Worm (Caenorhabditis elegans) whole organism, L1 larva: ENCODE results near the gene F49C12.5.
A peak's percentile ranks its signal among the peaks of the same experiment; 100 is the strongest.

Experiments used
- aha-1 ChIP-seq: fragments of 150-350 bp; optimal IDR thresholded peaks from 2 replicates; lab custom pipeline; 2014; ENCODE audit warnings: missing biosample characterization, missing genetic modification characterization
- alr-1 ChIP-seq: fragments of 200-800 bp; sonication (Bioruptor generic); optimal IDR thresholded peaks from 2 replicates; lab custom pipeline; 2018; ENCODE audit warnings: borderline replicate concordance, mild to moderate bottlenecking, missing genetic modification characterization, missing compliant biosample characterization
- aly-2 ChIP-seq: fragments of 150-350 bp; optimal IDR thresholded peaks from 2 replicates; lab custom pipeline; 2014; ENCODE audit warnings: missing biosample characterization, missing genetic modification characterization
- blmp-1 ChIP-seq: fragments of 150-350 bp; optimal IDR thresholded peaks from 2 replicates; lab custom pipeline; 2014; ENCODE audit warnings: missing biosample characterization, missing genetic modification characterization
- ceh-63 ChIP-seq: fragments of 200-800 bp; sonication (Bioruptor generic); optimal IDR thresholded peaks from 2 replicates; lab custom pipeline; 2018; ENCODE audit warnings: mild to moderate bottlenecking, missing genetic modification characterization, missing compliant biosample characterization
- ceh-90 ChIP-seq: sonication (generic microtip); optimal IDR thresholded peaks from 2 replicates; lab custom pipeline; 2016; ENCODE audit warnings: missing genetic modification characterization, missing compliant biosample characterization
- ces-1 ChIP-seq: fragments of 150-350 bp; optimal IDR thresholded peaks from 2 replicates; lab custom pipeline; 2014; ENCODE audit warnings: missing biosample characterization, missing genetic modification reagents, missing genetic modification characterization
- dpl-1 ChIP-seq, 3 experiments: fragments of 150-350 bp in 2 of 3; sonication (generic microtip) in 1 of 3; optimal IDR thresholded peaks; 2 replicates each; lab custom pipeline; 2014 to 2017; ENCODE audit warnings: missing biosample characterization in 3 of 3, missing genetic modification characterization in 3 of 3, missing genetic modification reagents in 3 of 3
- efl-1 ChIP-seq, 4 experiments: fragments of 150-350 bp; optimal IDR thresholded peaks in 3 of 4; peaks in 1 of 4; 1 replicate in 1 of 4; 2 replicates in 3 of 4; lab custom pipeline; 2014; ENCODE audit warnings: missing biosample characterization in 2 of 4, missing genetic modification characterization in 2 of 4, missing genetic modification reagents in 2 of 4
- efl-3 ChIP-seq: fragments of 200-800 bp; sonication (Bioruptor generic); optimal IDR thresholded peaks from 2 replicates; lab custom pipeline; 2018; ENCODE audit warnings: mild to moderate bottlenecking, missing genetic modification characterization, missing compliant biosample characterization
- egl-13 ChIP-seq: sonication (generic microtip); optimal IDR thresholded peaks from 2 replicates; lab custom pipeline; 2016; ENCODE audit warnings: missing genotype, missing genetic modification reagents, missing genetic modification characterization, missing compliant biosample characterization
- egl-27 ChIP-seq, 2 experiments: fragments of 150-350 bp in 1 of 2; sonication (generic microtip); optimal IDR thresholded peaks; 3 replicates each; lab custom pipeline; 2017 to 2018; ENCODE audit warnings: missing biosample characterization in 2 of 2, missing genetic modification characterization in 2 of 2, missing genetic modification reagents in 2 of 2
- elt-3 ChIP-seq, 6 experiments: fragments of 150-350 bp in 1 of 6; sonication (generic microtip); optimal IDR thresholded peaks; 2 replicates each; lab custom pipeline; 2017 to 2018; ENCODE audit warnings: missing biosample characterization in 6 of 6, missing genetic modification characterization in 6 of 6, inconsistent platforms in 1 of 6
- ets-5 ChIP-seq: fragments of 200-800 bp; sonication (Bioruptor generic); IDR thresholded peaks from 2 replicates; pipeline ENCODE4 v1.3.6; 2022; ENCODE audit warnings: missing genetic modification characterization, missing compliant biosample characterization
- fkh-10 ChIP-seq: sonication (generic microtip); optimal IDR thresholded peaks from 2 replicates; lab custom pipeline; 2017; ENCODE audit warnings: missing biosample characterization, missing genetic modification reagents, missing genetic modification characterization
- fos-1 ChIP-seq: fragments of 150-350 bp; optimal IDR thresholded peaks from 2 replicates; lab custom pipeline; 2014; ENCODE audit warnings: missing biosample characterization, missing genetic modification characterization
- grh-1 ChIP-seq: fragments of 200-800 bp; sonication (Bioruptor generic); IDR thresholded peaks from 2 replicates; pipeline ENCODE4 v1.3.6; 2022; ENCODE audit warnings: missing genetic modification reagents, missing genetic modification characterization, missing compliant biosample characterization
- hlh-4 ChIP-seq: sonication (generic microtip); optimal IDR thresholded peaks from 2 replicates; lab custom pipeline; 2016; ENCODE audit warnings: mild to moderate bottlenecking, missing genetic modification characterization, missing compliant biosample characterization
- irx-1 ChIP-seq: sonication (generic microtip); optimal IDR thresholded peaks from 2 replicates; lab custom pipeline; 2016; ENCODE audit warnings: missing genetic modification characterization, missing compliant biosample characterization
- isw-1 ChIP-seq: fragments of 200-800 bp; sonication (Bioruptor generic); IDR thresholded peaks from 2 replicates; pipeline ENCODE4 v1.3.6; 2022; ENCODE audit warnings: missing genetic modification characterization, missing compliant biosample characterization
- lin-14 ChIP-seq: fragments of 200-800 bp; sonication (Bioruptor generic); optimal IDR thresholded peaks from 2 replicates; lab custom pipeline; 2018; ENCODE audit warnings: mild to moderate bottlenecking, missing genetic modification characterization, moderate library complexity, missing compliant biosample characterization
- lin-35 ChIP-seq, 2 experiments: fragments of 150-350 bp; optimal IDR thresholded peaks; 2 replicates each; lab custom pipeline; 2014; ENCODE audit warnings: missing biosample characterization in 2 of 2, missing genetic modification characterization in 2 of 2, missing genetic modification reagents in 2 of 2
- lir-3 ChIP-seq: sonication (generic microtip); optimal IDR thresholded peaks from 2 replicates; lab custom pipeline; 2016; ENCODE audit warnings: mild to moderate bottlenecking, missing genetic modification characterization, moderate library complexity, missing compliant biosample characterization; ENCODE audit not compliant: poor library complexity
- mab-9 ChIP-seq: fragments of 200-800 bp; sonication (Bioruptor generic); IDR thresholded peaks from 2 replicates; pipeline ENCODE4 v1.3.6; 2022; ENCODE audit warnings: missing genetic modification reagents, missing genetic modification characterization, missing compliant biosample characterization
- mef-2 ChIP-seq: fragments of 150-350 bp; optimal IDR thresholded peaks from 2 replicates; lab custom pipeline; 2014; ENCODE audit warnings: missing biosample characterization, missing genetic modification characterization
- nhr-20 ChIP-seq: sonication (generic microtip); optimal IDR thresholded peaks from 2 replicates; lab custom pipeline; 2016; ENCODE audit warnings: mild to moderate bottlenecking, missing genetic modification characterization, missing compliant biosample characterization
- nhr-28 ChIP-seq: fragments of 150-350 bp; optimal IDR thresholded peaks from 2 replicates; lab custom pipeline; 2014; ENCODE audit warnings: missing biosample characterization, missing genetic modification characterization
- nhr-47 ChIP-seq: sonication (generic microtip); optimal IDR thresholded peaks from 2 replicates; lab custom pipeline; 2016; ENCODE audit warnings: mild to moderate bottlenecking, missing genetic modification characterization, moderate library complexity, missing compliant biosample characterization
- nhr-71 ChIP-seq: sonication (generic microtip); optimal IDR thresholded peaks from 2 replicates; lab custom pipeline; 2016; ENCODE audit warnings: mild to moderate bottlenecking, missing genetic modification characterization, moderate library complexity, missing compliant biosample characterization
- nhr-76 ChIP-seq: sonication (generic microtip); optimal IDR thresholded peaks from 2 replicates; lab custom pipeline; 2017; ENCODE audit warnings: missing biosample characterization, missing genetic modification characterization
- nhr-77 ChIP-seq: fragments of 150-350 bp; optimal IDR thresholded peaks from 2 replicates; lab custom pipeline; 2014; ENCODE audit warnings: missing biosample characterization, missing genetic modification characterization
- nhr-85 ChIP-seq: sonication (generic microtip); peaks from one replicate; lab custom pipeline; 2016; ENCODE audit warnings: missing genetic modification characterization, inconsistent platforms, missing compliant biosample characterization
- nhr-90 ChIP-seq: sonication (generic microtip); optimal IDR thresholded peaks from 2 replicates; lab custom pipeline; 2016; ENCODE audit warnings: mild to moderate bottlenecking, missing genetic modification characterization, missing compliant biosample characterization; ENCODE audit not compliant: poor library complexity
- pag-3 ChIP-seq: sonication (generic microtip); optimal IDR thresholded peaks from 2 replicates; lab custom pipeline; 2017; ENCODE audit warnings: missing genetic modification characterization, mild to moderate bottlenecking, missing compliant biosample characterization, antibody characterized with exemption, borderline replicate concordance; ENCODE audit not compliant: insufficient read depth
- pax-3 ChIP-seq: fragments of 200-800 bp; sonication (Bioruptor generic); optimal IDR thresholded peaks from 2 replicates; lab custom pipeline; 2018; ENCODE audit warnings: mild to moderate bottlenecking, missing genetic modification characterization, moderate library complexity, missing compliant biosample characterization
- skn-1 ChIP-seq: fragments of 150-350 bp; optimal IDR thresholded peaks from 2 replicates; lab custom pipeline; 2014; ENCODE audit warnings: missing biosample characterization, missing genetic modification characterization
- sox-4 ChIP-seq: sonication (generic microtip); optimal IDR thresholded peaks from 2 replicates; lab custom pipeline; 2016; ENCODE audit warnings: missing genetic modification characterization, missing compliant biosample characterization
- swsn-7 ChIP-seq: sonication (generic microtip); optimal IDR thresholded peaks from 2 replicates; lab custom pipeline; 2016; ENCODE audit warnings: missing genetic modification characterization, missing compliant biosample characterization
- tbx-2 ChIP-seq: sonication (generic microtip); optimal IDR thresholded peaks from 2 replicates; lab custom pipeline; 2016; ENCODE audit warnings: missing genetic modification characterization, missing compliant biosample characterization
- unc-86 ChIP-seq: sonication (generic microtip); optimal IDR thresholded peaks from 2 replicates; lab custom pipeline; 2016; ENCODE audit warnings: missing genetic modification characterization, missing compliant biosample characterization
- vab-15 ChIP-seq: sonication (generic microtip); optimal IDR thresholded peaks from 2 replicates; lab custom pipeline; 2017; ENCODE audit warnings: missing genotype, mild to moderate bottlenecking, missing genetic modification characterization, missing compliant biosample characterization
- zip-4 ChIP-seq: fragments of 200-800 bp; sonication (Bioruptor generic); optimal IDR thresholded peaks from 2 replicates; lab custom pipeline; 2018; ENCODE audit warnings: mild to moderate bottlenecking, missing genetic modification characterization, moderate library complexity, missing compliant biosample characterization
- ztf-11 ChIP-seq, 2 experiments: sonication (generic microtip); optimal IDR thresholded peaks; 2 replicates each; lab custom pipeline; 2016 to 2017; ENCODE audit warnings: missing genetic modification characterization in 2 of 2, missing biosample characterization in 1 of 2, missing compliant biosample characterization in 1 of 2
- ztf-4 ChIP-seq: fragments of 150-350 bp; optimal IDR thresholded peaks from 2 replicates; lab custom pipeline; 2014; ENCODE audit warnings: missing biosample characterization, missing genetic modification characterization

The F49C12.5 gene

DNA sequence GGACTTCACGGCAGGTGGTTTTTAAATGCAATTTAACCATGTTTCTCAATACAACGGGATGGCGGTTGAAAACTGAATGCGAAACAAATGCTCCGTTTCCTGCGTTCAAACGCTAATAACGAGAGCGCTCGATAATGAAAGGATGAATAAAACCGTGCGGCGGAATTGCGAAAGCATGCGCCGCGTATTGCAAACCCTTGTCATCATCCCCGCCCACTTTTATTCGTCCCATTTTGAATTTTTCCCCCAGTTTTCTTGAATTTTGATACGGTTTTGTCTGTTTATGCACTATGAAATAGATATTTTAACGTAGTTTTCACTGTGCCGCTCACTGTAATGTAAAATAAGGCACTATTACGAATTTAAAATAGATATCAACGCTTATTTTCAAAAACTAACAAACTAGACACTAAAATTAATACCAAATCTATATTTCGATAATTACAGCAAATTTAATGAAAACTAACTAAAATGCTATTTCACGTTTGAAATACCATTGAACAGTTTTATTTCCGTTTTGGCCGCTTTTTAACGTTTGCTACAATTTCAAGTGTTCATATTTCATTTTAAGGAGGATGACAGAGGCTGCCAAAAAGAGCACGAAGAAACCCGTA is 11.5 kb downstream of the F49C12.5 start, which contains the start of the genes F49C12.9 and rpn-7 (continued):
- no peak for TF ChIP-seq nhr-90
- no peak for TF ChIP-seq mef-2 (tag; lab: Kevin White, UChicago)
- no peak for TF ChIP-seq elt-3 (tag; optimal IDR thresholded peaks at IDR 0.05; lab: Kevin White, UChicago)
- no peak for TF ChIP-seq nhr-76 (tag; lab: Kevin White, UChicago)
- no peak for TF ChIP-seq alr-1 (tag; lab: Kevin White, UChicago)
- TF ChIP-seq fos-1 (tag; lab: Kevin White, UChicago) = no peak
- peak; percentile 11 to 48 (median 47) for TF ChIP-seq dpl-1 (GFP tag; optimal IDR thresholded peaks at IDR 0.05; lab: Kevin White, UChicago)
- TF ChIP-seq isw-1 (GFP tag; lab: Robert Waterston, UW) = no peak
- no peak for TF ChIP-seq ces-1 (GFP tag; lab: Kevin White, UChicago)
- no peak for TF ChIP-seq efl-3 (GFP tag; lab: Kevin White, UChicago)
- TF ChIP-seq unc-86 (tag; lab: Kevin White, UChicago) = no peak
- TF ChIP-seq nhr-85 (tag; lab: Kevin White, UChicago) = peak; percentile 69
- TF ChIP-seq pax-3 (tag; lab: Kevin White, UChicago) = no peak
- no peak for TF ChIP-seq nhr-77 (tag; lab: Kevin White, UChicago)
- TF ChIP-seq swsn-7 (tag; lab: Kevin White, UChicago) = peak; percentile 37
- no peak for TF ChIP-seq fkh-10 (GFP tag; lab: Kevin White, UChicago)
- TF ChIP-seq, all 84 proteins: peak for 20

DNA sequence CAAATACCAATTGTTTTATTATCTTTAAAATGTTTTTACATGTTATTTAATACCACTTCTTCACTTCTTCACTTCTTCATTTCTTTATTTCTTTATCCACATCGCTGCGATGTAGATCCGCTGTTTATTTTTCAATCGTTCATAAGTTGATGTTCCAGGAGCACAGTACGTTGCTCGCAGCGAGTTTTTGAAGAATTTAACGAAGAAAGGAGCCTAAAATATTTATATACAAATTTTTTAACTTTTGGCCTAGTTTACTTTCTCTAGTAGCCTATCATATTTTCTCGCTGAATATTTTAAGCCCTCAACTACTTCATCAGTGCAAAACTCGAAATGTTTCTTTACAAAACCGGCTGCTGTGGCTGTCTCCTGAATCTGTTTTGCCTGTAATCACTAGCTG is 13.4 kb downstream of the F49C12.5 start:
- TF ChIP-seq ztf-11 (tag; optimal IDR thresholded peaks at IDR 0.05; lab: Kevin White, UChicago) (no peak), sox-4 (tag; lab: Kevin White, UChicago) (no peak), nhr-47 (tag; lab: Kevin White, UChicago) (no peak), fkh-10 (GFP tag; lab: Kevin White, UChicago) (no peak), nhr-20 (no peak), zip-4 (GFP tag; lab: Kevin White, UChicago) (no peak), grh-1 (GFP tag; lab: Robert Waterston, UW) (no peak), nhr-77 (tag; lab: Kevin White, UChicago) (no peak), ets-5 (GFP tag; lab: Robert Waterston, UW) (no peak), nhr-71 (tag; lab: Kevin White, UChicago) (no peak), hlh-4 (tag; lab: Kevin White, UChicago) (no peak), efl-3 (GFP tag; lab: Kevin White, UChicago) (no peak), pax-3 (tag; lab: Kevin White, UChicago) (no peak), skn-1 (tag; lab: Kevin White, UChicago) (no peak), mef-2 (tag; lab: Kevin White, UChicago) (no peak), lin-14 (GFP tag; lab: Kevin White, UChicago) (no peak), aha-1 (tag; lab: Kevin White, UChicago) (no peak), tbx-2 (tag; lab: Kevin White, UChicago) (no peak), pag-3 (tag; lab: Kevin White, UChicago) (no peak), irx-1 (no peak)
- TF ChIP-seq, all 84 proteins: peak for 0

ce11 chrIV:9319080-9319479 is 14.4 kb downstream of the F49C12.5 start, which contains the start of the genes F49C12.11 and nemt-1:
Gene F49C12.11, plus strand, starts transcription at chrIV:9319380.
Gene nemt-1, minus strand, starts transcription at chrIV:9319439.
- TF ChIP-seq lin-35 (GFP tag; optimal IDR thresholded peaks at IDR 0.05; lab: Kevin White, UChicago) = no peak
- TF ChIP-seq nhr-28 (tag; lab: Kevin White, UChicago) = no peak
- TF ChIP-seq sox-4 (tag; lab: Kevin White, UChicago) = no peak
- TF ChIP-seq pax-3 (tag; lab: Kevin White, UChicago) = no peak
- TF ChIP-seq blmp-1 (tag; lab: Kevin White, UChicago) = no peak
- no peak for TF ChIP-seq grh-1 (GFP tag; lab: Robert Waterston, UW)
- no peak for TF ChIP-seq nhr-90
- no peak for TF ChIP-seq lir-3 (tag; lab: Kevin White, UChicago)
- no peak for TF ChIP-seq ceh-90 (tag; lab: Kevin White, UChicago)
- no peak for TF ChIP-seq ztf-4 (tag; lab: Kevin White, UChicago)
- TF ChIP-seq egl-27 (tag; optimal IDR thresholded peaks at IDR 0.05; lab: Kevin White, UChicago) = no peak
- no peak for TF ChIP-seq efl-1 (optimal IDR thresholded peaks at IDR 0.05; lab: Kevin White, UChicago)
- TF ChIP-seq efl-1 (GFP tag; optimal IDR thresholded peaks at IDR 0.05 in 1 of 2; lab: Kevin White, UChicago) = no peak
- TF ChIP-seq egl-13 = no peak
- TF ChIP-seq mab-9 = no peak
- TF ChIP-seq ceh-63 (GFP tag; lab: Kevin White, UChicago) = no peak
- TF ChIP-seq alr-1 (tag; lab: Kevin White, UChicago) = no peak
- no peak for TF ChIP-seq ces-1 (GFP tag; lab: Kevin White, UChicago)
- TF ChIP-seq aly-2 (tag; lab: Kevin White, UChicago) = no peak
- no peak for TF ChIP-seq vab-15
